Worm (Caenorhabditis elegans): ENCODE results near the gene cab-1.

- no peak for TF ChIP-seq dpl-1 (GFP tag; optimal IDR thresholded peaks at IDR 0.05)
- no peak for TF ChIP-seq pqm-1 (tag; optimal IDR thresholded peaks at IDR 0.05)
- TF ChIP-seq tbx-2 (tag; optimal IDR thresholded peaks at IDR 0.05) = no peak
- TF ChIP-seq sptf-1 (tag; optimal IDR thresholded peaks at IDR 0.05) = no peak
- no peak for TF ChIP-seq snu-23 (GFP tag; optimal IDR thresholded peaks at IDR 0.05)
- TF ChIP-seq nhr-12 (tag; optimal IDR thresholded peaks at IDR 0.05) = no peak
Observed at ce11 chrX:12222723-12223122, 10.0 kb upstream of the cab-1 start.

All from whole organism, L1 larva.